Worm (Caenorhabditis elegans) whole organism, young adult: Measurements from ENCODE around the gene C02F5.13.

Source experiments
- B0019.2 ChIP-seq: fragments of 200-800 bp; sonication (Bioruptor generic); conservative IDR thresholded peaks from 2 replicates; pipeline ENCODE4 v1.3.6; 2022; ENCODE audit warnings: missing genetic modification reagents, missing genetic modification characterization, missing compliant biosample characterization
- B0035.1 ChIP-seq: sonication (generic microtip); optimal IDR thresholded peaks from 2 replicates; lab custom pipeline; 2016; ENCODE audit warnings: missing genetic modification characterization, mild to moderate bottlenecking, missing compliant biosample characterization, missing genotype, missing genetic modification reagents
- F23B12.7 ChIP-seq: sonication (generic microtip); optimal IDR thresholded peaks from 2 replicates; lab custom pipeline; 2017; ENCODE audit warnings: missing genetic modification characterization, mild to moderate bottlenecking, missing compliant biosample characterization, antibody characterized with exemption, moderate library complexity; ENCODE audit not compliant: insufficient read depth
- F33H1.4 ChIP-seq: fragments of 200-800 bp; sonication (Bioruptor generic); IDR thresholded peaks from 2 replicates; pipeline ENCODE4 v1.3.6; 2022; ENCODE audit warnings: missing genetic modification reagents, missing genetic modification characterization, missing compliant biosample characterization
- F37B4.10 ChIP-seq: fragments of 200-800 bp; sonication (Bioruptor generic); IDR thresholded peaks from 2 replicates; pipeline ENCODE4 v1.3.6; 2022; ENCODE audit warnings: missing genetic modification characterization, missing compliant biosample characterization
- F39B2.1 ChIP-seq: fragments of 200-800 bp; sonication (Bioruptor generic); IDR thresholded peaks from 2 replicates; pipeline ENCODE4 v1.3.6; 2022; ENCODE audit warnings: missing genetic modification reagents, missing genetic modification characterization, missing compliant biosample characterization
- F57A8.1 ChIP-seq: fragments of 200-800 bp; sonication (Bioruptor generic); optimal IDR thresholded peaks from 2 replicates; lab custom pipeline; 2018; ENCODE audit warnings: mild to moderate bottlenecking, missing genetic modification characterization, moderate library complexity, missing compliant biosample characterization
- F57C9.4 ChIP-seq: sonication (generic microtip); optimal IDR thresholded peaks from 2 replicates; lab custom pipeline; 2017; ENCODE audit warnings: mild to moderate bottlenecking, missing genetic modification characterization, missing compliant biosample characterization
- Y53G8AR.9 ChIP-seq: fragments of 200-800 bp; sonication (Bioruptor generic); conservative IDR thresholded peaks from 2 replicates; pipeline ENCODE4 v1.3.6; 2022; ENCODE audit warnings: missing genetic modification reagents, missing genetic modification characterization, missing compliant biosample characterization
- Y95B8A.8 ChIP-seq: fragments of 200-800 bp; sonication (Bioruptor generic); IDR thresholded peaks from 2 replicates; pipeline ENCODE4 v1.3.6; 2022; ENCODE audit warnings: missing genetic modification reagents, missing genetic modification characterization, missing compliant biosample characterization
- akir-1 ChIP-seq: fragments of 200-800 bp; sonication (Bioruptor generic); optimal IDR thresholded peaks from 2 replicates; lab custom pipeline; 2018; ENCODE audit warnings: mild to moderate bottlenecking, missing genetic modification characterization, moderate library complexity, missing compliant biosample characterization
- aptf-2 ChIP-seq: fragments of 200-800 bp; sonication (Bioruptor generic); conservative IDR thresholded peaks from 2 replicates; pipeline ENCODE4 v1.3.6; 2022; ENCODE audit warnings: missing genetic modification reagents, missing genetic modification characterization, missing compliant biosample characterization
- athp-1 ChIP-seq: sonication (generic microtip); optimal IDR thresholded peaks from 2 replicates; lab custom pipeline; 2017; ENCODE audit warnings: mild to moderate bottlenecking, missing genetic modification characterization, missing compliant biosample characterization
- ceh-79 ChIP-seq: sonication (generic microtip); optimal IDR thresholded peaks from 2 replicates; lab custom pipeline; 2017; ENCODE audit warnings: mild to moderate bottlenecking, missing genetic modification characterization, missing compliant biosample characterization
- die-1 ChIP-seq: sonication (generic microtip); optimal IDR thresholded peaks from 2 replicates; lab custom pipeline; 2016; ENCODE audit warnings: missing genotype, mild to moderate bottlenecking, missing genetic modification characterization, missing compliant biosample characterization
- dpff-1 ChIP-seq: sonication (generic microtip); optimal IDR thresholded peaks from 2 replicates; lab custom pipeline; 2017; ENCODE audit warnings: mild to moderate bottlenecking, missing genetic modification characterization, missing compliant biosample characterization
- dpl-1 ChIP-seq: fragments of 150-350 bp; optimal IDR thresholded peaks from 2 replicates; lab custom pipeline; 2014; ENCODE audit warnings: missing biosample characterization, missing genetic modification reagents, missing genetic modification characterization
- efl-1 ChIP-seq: fragments of 150-350 bp; optimal IDR thresholded peaks from 2 replicates; lab custom pipeline; 2014; ENCODE audit warnings: missing biosample characterization, missing genetic modification reagents, missing genetic modification characterization
- egl-44 ChIP-seq: fragments of 200-800 bp; sonication (Bioruptor generic); IDR thresholded peaks from 2 replicates; pipeline ENCODE4 v1.3.6; 2022; ENCODE audit warnings: missing genetic modification reagents, missing genetic modification characterization, missing compliant biosample characterization
- egrh-3 ChIP-seq: fragments of 200-800 bp; sonication (Bioruptor generic); IDR thresholded peaks from 2 replicates; pipeline ENCODE4 v1.3.6; 2022; ENCODE audit warnings: missing genetic modification reagents, missing genetic modification characterization, missing compliant biosample characterization
- hlh-12 ChIP-seq: sonication (generic microtip); optimal IDR thresholded peaks from 2 replicates; lab custom pipeline; 2016; ENCODE audit warnings: missing genetic modification characterization, missing compliant biosample characterization
- hlh-26 ChIP-seq: fragments of 200-800 bp; sonication (Bioruptor generic); conservative IDR thresholded peaks from 2 replicates; pipeline ENCODE4 v1.3.6; 2022; ENCODE audit warnings: missing genetic modification reagents, missing genetic modification characterization, missing compliant biosample characterization
- hmg-1.2 ChIP-seq: fragments of 200-800 bp; sonication (Bioruptor generic); IDR thresholded peaks from 2 replicates; pipeline ENCODE4 v1.3.6; 2022; ENCODE audit warnings: missing genetic modification reagents, missing genetic modification characterization, missing compliant biosample characterization
- hsf-1 ChIP-seq: fragments of 200-800 bp; sonication (Bioruptor generic); IDR thresholded peaks from 2 replicates; pipeline ENCODE4 v1.3.6; 2022; ENCODE audit warnings: missing genetic modification reagents, missing genetic modification characterization, missing compliant biosample characterization
- let-526 ChIP-seq: fragments of 200-800 bp; sonication (Bioruptor generic); IDR thresholded peaks from 2 replicates; pipeline ENCODE4 v1.3.6; 2022; ENCODE audit warnings: missing genetic modification reagents, missing genetic modification characterization, missing compliant biosample characterization
- lin-26 ChIP-seq: fragments of 200-800 bp; sonication (Bioruptor generic); IDR thresholded peaks from 2 replicates; pipeline ENCODE4 v1.3.6; 2022; ENCODE audit warnings: missing genetic modification reagents, missing genetic modification characterization, missing compliant biosample characterization
- lin-35 ChIP-seq, 3 experiments: fragments of 150-350 bp in 2 of 3; sonication (generic microtip) in 1 of 3; optimal IDR thresholded peaks; 2 replicates each; lab custom pipeline; 2014 to 2018; ENCODE audit warnings: missing biosample characterization in 3 of 3, missing genetic modification characterization in 3 of 3, missing genetic modification reagents in 3 of 3
- lin-54 ChIP-seq: fragments of 200-800 bp; sonication (Bioruptor generic); optimal IDR thresholded peaks from 2 replicates; lab custom pipeline; 2018; ENCODE audit warnings: mild to moderate bottlenecking, missing genetic modification characterization, missing compliant biosample characterization
- lsy-27 ChIP-seq: sonication (generic microtip); optimal IDR thresholded peaks from 2 replicates; lab custom pipeline; 2017; ENCODE audit warnings: missing genetic modification characterization, mild to moderate bottlenecking, missing compliant biosample characterization, antibody characterized with exemption, missing genotype, borderline replicate concordance; ENCODE audit not compliant: insufficient read depth
- madf-10 ChIP-seq: sonication (generic microtip); optimal IDR thresholded peaks from 2 replicates; lab custom pipeline; 2016; ENCODE audit warnings: mild to moderate bottlenecking, missing genetic modification characterization, missing compliant biosample characterization
- mcd-1 ChIP-seq: fragments of 200-800 bp; sonication (Bioruptor generic); IDR thresholded peaks from 2 replicates; pipeline ENCODE4 v1.3.6; 2022; ENCODE audit warnings: missing genetic modification reagents, missing genetic modification characterization, missing compliant biosample characterization
- nhr-179 ChIP-seq: sonication (generic microtip); optimal IDR thresholded peaks from 2 replicates; lab custom pipeline; 2016; ENCODE audit warnings: mild to moderate bottlenecking, missing genetic modification characterization, missing compliant biosample characterization
- nhr-80 ChIP-seq: sonication (generic microtip); optimal IDR thresholded peaks from 2 replicates; lab custom pipeline; 2016; ENCODE audit warnings: missing genetic modification characterization, missing compliant biosample characterization
- pbrm-1 ChIP-seq: fragments of 200-800 bp; sonication (Bioruptor generic); IDR thresholded peaks from 2 replicates; pipeline ENCODE4 v1.3.6; 2022; ENCODE audit warnings: missing genetic modification reagents, missing genetic modification characterization, missing compliant biosample characterization
- rec-8 ChIP-seq, 2 experiments: sonication (generic microtip); optimal IDR thresholded peaks; 2 replicates each; lab custom pipeline; 2016; ENCODE audit warnings: mild to moderate bottlenecking in 2 of 2, missing genetic modification characterization in 2 of 2, missing genetic modification reagents in 2 of 2, missing genotype in 2 of 2, missing biosample characterization in 1 of 2, missing compliant biosample characterization in 1 of 2, moderate library complexity in 1 of 2
- sdz-38 ChIP-seq: sonication (generic microtip); optimal IDR thresholded peaks from 2 replicates; lab custom pipeline; 2016; ENCODE audit warnings: missing genotype, missing genetic modification characterization, missing compliant biosample characterization
- snpc-1.3 ChIP-seq: sonication (generic microtip); optimal IDR thresholded peaks from 2 replicates; lab custom pipeline; 2017; ENCODE audit warnings: missing genetic modification characterization, mild to moderate bottlenecking, missing compliant biosample characterization, antibody characterized with exemption, moderate library complexity, missing genotype, missing genetic modification reagents; ENCODE audit not compliant: insufficient read depth
- snpc-3.4 ChIP-seq: sonication (generic microtip); optimal IDR thresholded peaks from 2 replicates; lab custom pipeline; 2017; ENCODE audit warnings: missing genetic modification characterization, mild to moderate bottlenecking, missing compliant biosample characterization, antibody characterized with exemption, moderate library complexity, missing genotype, missing genetic modification reagents
- tbp1 ChIP-seq: fragments of 200-800 bp; sonication (Bioruptor generic); optimal IDR thresholded peaks from 2 replicates; lab custom pipeline; 2018; ENCODE audit warnings: mild to moderate bottlenecking, missing genetic modification characterization, missing compliant biosample characterization
- unc-130 ChIP-seq: sonication (generic microtip); optimal IDR thresholded peaks from 2 replicates; lab custom pipeline; 2016; ENCODE audit warnings: missing genetic modification reagents, missing genetic modification characterization, missing compliant biosample characterization
- zim-3 ChIP-seq: sonication (generic microtip); optimal IDR thresholded peaks from 2 replicates; lab custom pipeline; 2017; ENCODE audit warnings: mild to moderate bottlenecking, missing genetic modification characterization, moderate library complexity, missing compliant biosample characterization
- ztf-18 ChIP-seq: sonication (generic microtip); optimal IDR thresholded peaks from 2 replicates; lab custom pipeline; 2016; ENCODE audit warnings: missing genotype, mild to moderate bottlenecking, missing genetic modification characterization, missing compliant biosample characterization
- ztf-22 ChIP-seq: fragments of 200-800 bp; sonication (Bioruptor generic); optimal IDR thresholded peaks from 2 replicates; lab custom pipeline; 2018; ENCODE audit warnings: mild to moderate bottlenecking, missing genetic modification characterization, moderate library complexity, missing compliant biosample characterization
- ztf-25 ChIP-seq: fragments of 200-800 bp; sonication (Bioruptor generic); IDR thresholded peaks from 2 replicates; pipeline ENCODE4 v1.3.6; 2022; ENCODE audit warnings: missing genetic modification reagents, missing genetic modification characterization, missing compliant biosample characterization
- ztf-26 ChIP-seq: sonication (generic microtip); optimal IDR thresholded peaks from 2 replicates; lab custom pipeline; 2017; ENCODE audit warnings: missing genetic modification characterization, missing compliant biosample characterization

The C02F5.13 gene

ce11 chrIII:8249381-8249780 is 2.2 kb downstream of the C02F5.13 start, which contains the start of the genes C02F5.10 and C02F5.2:
Gene C02F5.10 (minus strand): TSS chrIII:8249481.
Gene C02F5.2 (plus strand): TSS chrIII:8249619.
- no peak for TF ChIP-seq die-1 (tag; lab: Kevin White, UChicago)

- TF ChIP-seq ceh-79 (no peak), pbrm-1 (no peak), F23B12.7 (tag; lab: Kevin White, UChicago) (peak; percentile 80), snpc-3.4 (tag; lab: Kevin White, UChicago) (peak; percentile 28), athp-1 (tag; lab: Kevin White, UChicago) (no peak), F33H1.4 (GFP tag; lab: Robert Waterston, UW) (peak; percentile 44), hlh-12 (no peak), Y53G8AR.9 (no peak), ztf-22 (GFP tag; lab: Kevin White, UChicago) (no peak), dpff-1 (tag; lab: Kevin White, UChicago) (no peak), unc-130 (GFP tag; lab: Kevin White, UChicago) (peak; percentile 68), mcd-1 (GFP tag; lab: Robert Waterston, UW) (peak; percentile 80), lin-26 (no peak), let-526 (0 out of 2 replicates have a peak, but pooled peaks have one; percentile 35), ztf-18 (peak; percentile 42), lin-35 (GFP tag; optimal IDR thresholded peaks at IDR 0.05; lab: Kevin White, UChicago) (peak in 1 of 3 experiments; percentile 21), egl-44 (GFP tag; lab: Robert Waterston, UW) (no peak), efl-1 (GFP tag; lab: Kevin White, UChicago) (peak; percentile 90), madf-10 (tag; lab: Kevin White, UChicago) (peak; percentile 4), zim-3 (no peak), F57C9.4 (tag; lab: Kevin White, UChicago) (no peak), F39B2.1 (GFP tag; lab: Robert Waterston, UW) (no peak), dpl-1 (GFP tag; lab: Kevin White, UChicago) (peak; percentile 79), hsf-1 (no peak), lin-54 (GFP tag; lab: Kevin White, UChicago) (peak; percentile 68), B0019.2 (GFP tag; lab: Robert Waterston, UW) (no peak), sdz-38 (tag; lab: Kevin White, UChicago) (no peak), snpc-1.3 (no peak), rec-8 (tag; optimal IDR thresholded peaks at IDR 0.05; lab: Kevin White, UChicago) (no peak), ztf-25 (0 out of 2 replicates have a peak, but pooled peaks have one; percentile 59), Y95B8A.8 (GFP tag; lab: Robert Waterston, UW) (no peak), hlh-26 (GFP tag; lab: Robert Waterston, UW) (no peak), aptf-2 (GFP tag; lab: Robert Waterston, UW) (0 out of 2 replicates have a peak, but pooled peaks have one; percentile 51), lsy-27 (tag; lab: Kevin White, UChicago) (no peak), akir-1 (GFP tag; lab: Kevin White, UChicago) (no peak), egrh-3 (GFP tag; lab: Robert Waterston, UW) (0 out of 2 replicates have a peak, but pooled peaks have one; percentile 49), nhr-179 (tag; lab: Kevin White, UChicago) (no peak), ztf-26 (tag; lab: Kevin White, UChicago) (no peak), B0035.1 (tag; lab: Kevin White, UChicago) (no peak), nhr-80 (tag; lab: Kevin White, UChicago) (peak; percentile 39), tbp1 (GFP tag; lab: Kevin White, UChicago) (peak; percentile 25), F57A8.1 (GFP tag; lab: Kevin White, UChicago) (no peak), F37B4.10 (GFP tag; lab: Robert Waterston, UW) (no peak), hmg-1.2 (GFP tag; lab: Robert Waterston, UW) (peak; percentile 46; the same call in 1 of the 2 replicates)
Measured at ce11 chrIII:8250007-8250683, 3.0 kb downstream of the C02F5.13 start, which contains the start of gene knl-1. Gene knl-1 (plus strand): TSS chrIII:8250632.
